Worm (Caenorhabditis elegans): ENCODE results near the gene ins-7.

The ins-7 gene

DNA sequence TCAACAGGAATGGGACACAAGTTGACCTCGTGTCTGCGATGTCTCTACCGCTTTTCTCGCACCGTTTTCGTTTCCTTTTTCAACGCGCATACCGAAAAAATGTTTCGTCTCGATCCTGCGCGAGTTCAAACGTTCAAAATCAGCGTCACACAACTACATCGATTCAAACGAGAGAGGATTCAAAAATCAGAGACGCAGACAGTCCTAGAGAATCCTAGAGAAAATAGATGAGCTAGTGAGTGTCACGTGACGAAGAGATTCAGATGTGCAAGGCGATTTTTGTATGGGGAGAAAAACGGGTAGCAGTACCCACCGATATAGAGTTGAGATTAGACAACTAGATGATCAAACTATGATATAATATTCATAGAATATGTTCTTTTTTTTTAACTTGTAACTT lies 12.7 kb downstream of the ins-7 start (continued):
- no peak for TF ChIP-seq let-607 (tag; optimal IDR thresholded peaks at IDR 0.05)
- 0 out of 2 replicates have a peak, but pooled peaks have one; percentile 4 for TF ChIP-seq egl-18 (GFP tag; IDR thresholded peaks at IDR 0.05)
- TF ChIP-seq B0019.2 (GFP tag; conservative IDR thresholded peaks at IDR 0.05): no peak
- no peak for TF ChIP-seq ztf-6 (GFP tag; IDR thresholded peaks at IDR 0.05)
- 0 out of 2 replicates have a peak, but pooled peaks have one; percentile 17 for TF ChIP-seq mcd-1 (GFP tag; IDR thresholded peaks at IDR 0.05)
- TF ChIP-seq chd-7 (tag; optimal IDR thresholded peaks at IDR 0.05): peak; percentile 55
- TF ChIP-seq K11D2.4 (GFP tag; IDR thresholded peaks at IDR 0.05): 0 out of 2 replicates have a peak, but pooled peaks have one; percentile 39
- no peak for TF ChIP-seq ama-1 (optimal IDR thresholded peaks at IDR 0.05)
- TF ChIP-seq ama-1 (GFP tag; optimal IDR thresholded peaks at IDR 0.05): no peak
- TF ChIP-seq ztf-25 (GFP tag; IDR thresholded peaks at IDR 0.05): no peak
- no peak for TF ChIP-seq nfya-1 (tag; optimal IDR thresholded peaks at IDR 0.05; ENCODE audit: borderline replicate concordance, insufficient read depth)
- TF ChIP-seq dox-1 (GFP tag; IDR thresholded peaks at IDR 0.05): no peak
- no peak for TF ChIP-seq xnd-1 (tag; optimal IDR thresholded peaks at IDR 0.05)

DNA sequence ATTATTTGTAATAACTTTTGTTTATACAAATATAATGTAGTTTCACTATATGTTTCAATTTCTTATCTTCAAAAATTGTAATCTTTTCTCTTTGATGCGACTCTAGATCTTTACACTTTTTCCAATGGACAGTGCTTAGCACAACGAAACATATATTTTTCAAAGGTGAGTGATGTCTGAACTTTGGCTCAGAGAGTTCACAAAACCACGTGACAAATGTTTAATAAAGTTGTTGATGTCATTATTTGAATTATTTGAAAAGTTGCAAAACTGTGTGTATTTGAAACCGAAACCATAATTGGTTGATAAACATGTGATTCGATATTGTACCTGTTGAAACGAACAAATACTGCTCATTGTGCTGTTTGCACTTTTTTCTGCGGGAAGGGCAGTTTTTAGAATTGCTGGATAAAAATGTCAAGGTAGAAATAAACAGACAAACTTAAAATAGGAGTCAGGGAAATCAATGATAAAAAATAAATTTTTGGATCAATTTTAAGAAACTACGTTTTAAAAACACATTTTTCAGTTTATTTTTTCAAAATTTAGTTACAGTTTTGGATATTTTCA lies 14.5 kb downstream of the ins-7 start:
- TF ChIP-seq nfyb-1 (GFP tag; IDR thresholded peaks at IDR 0.05) (no peak), dpff-1 (tag; optimal IDR thresholded peaks at IDR 0.05) (no peak), cebp-1 (GFP tag; IDR thresholded peaks at IDR 0.05) (no peak), cebp-1 (tag; optimal IDR thresholded peaks at IDR 0.05) (peak; percentile 18), nhr-80 (tag; optimal IDR thresholded peaks at IDR 0.05) (peak; percentile 46), lin-35 (GFP tag; optimal IDR thresholded peaks at IDR 0.05) (peak in 1 of 3 experiments; percentile 18), pha-4 (tag; optimal IDR thresholded peaks at IDR 0.05) (peak; percentile 79)

DNA sequence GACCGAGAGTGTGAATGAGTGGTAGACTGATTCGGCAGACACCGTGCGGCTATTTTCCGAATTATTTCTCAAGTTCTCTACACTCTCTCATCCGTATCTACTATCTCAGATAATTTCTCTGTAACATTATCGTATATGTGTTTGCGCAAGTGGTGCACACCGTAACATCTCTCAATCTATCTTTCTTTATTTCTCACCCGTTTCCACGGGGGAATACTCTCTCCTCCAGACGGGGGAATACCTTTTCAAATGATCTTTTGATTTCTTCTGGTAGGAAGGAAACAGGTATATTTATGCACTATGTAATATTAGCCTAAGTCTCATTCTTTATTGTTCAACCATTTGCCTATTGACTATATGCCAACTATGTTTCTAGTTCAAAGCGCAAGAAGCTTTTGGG lies 15.6 kb downstream of the ins-7 start:
- no peak for TF ChIP-seq attf-6 (GFP tag; IDR thresholded peaks at IDR 0.05)
- no peak for TF ChIP-seq unc-62 (GFP tag; optimal IDR thresholded peaks at IDR 0.05)
- TF ChIP-seq ztf-18 (tag; optimal IDR thresholded peaks at IDR 0.05): no peak
- TF ChIP-seq egl-44 (GFP tag; IDR thresholded peaks at IDR 0.05): no peak
- TF ChIP-seq ztf-6 (GFP tag; IDR thresholded peaks at IDR 0.05): no peak
- TF ChIP-seq F39B2.1 (GFP tag; IDR thresholded peaks at IDR 0.05): no peak
- no peak for TF ChIP-seq ets-4 (GFP tag; optimal IDR thresholded peaks at IDR 0.05)
- no peak for TF ChIP-seq fkh-3 (tag; optimal IDR thresholded peaks at IDR 0.05)
- TF ChIP-seq somi-1 (GFP tag; optimal IDR thresholded peaks at IDR 0.05): no peak
- no peak for TF ChIP-seq Y56A3A.18 (GFP tag; IDR thresholded peaks at IDR 0.05)
- no peak for TF ChIP-seq Y67H2A.10 (GFP tag; conservative IDR thresholded peaks at IDR 0.05)

DNA sequence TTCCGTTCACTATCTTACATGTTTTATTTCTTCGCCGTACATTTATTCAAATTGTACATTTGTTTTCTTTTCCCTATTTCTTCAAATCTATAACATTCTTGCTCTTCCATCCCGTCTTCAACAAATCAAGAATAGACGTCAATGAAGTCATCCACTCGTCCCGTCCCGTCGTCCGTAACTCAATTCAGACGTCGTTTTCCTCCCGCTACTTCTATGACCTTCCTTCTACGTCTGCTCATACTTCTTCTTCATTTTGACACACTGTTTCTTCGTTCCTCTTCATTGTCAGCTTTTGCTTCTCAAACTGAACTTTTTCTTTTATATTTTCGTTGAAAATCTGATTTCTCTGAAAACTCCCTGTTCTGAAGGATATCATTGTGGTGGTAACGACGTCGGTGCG lies 22.6 kb downstream of the ins-7 start:
- TF ChIP-seq madf-10 (tag; optimal IDR thresholded peaks at IDR 0.05) (no peak), F57C9.4 (tag; optimal IDR thresholded peaks at IDR 0.05) (no peak), lin-26 (GFP tag; IDR thresholded peaks at IDR 0.05) (no peak), Y53G8AR.9 (GFP tag; conservative IDR thresholded peaks at IDR 0.05) (no peak), F22D6.2 (tag; optimal IDR thresholded peaks at IDR 0.05) (no peak), unc-130 (GFP tag; optimal IDR thresholded peaks at IDR 0.05) (no peak), mel-28 (tag; optimal IDR thresholded peaks at IDR 0.05; ENCODE audit: borderline replicate concordance) (no peak), attf-3 (GFP tag; conservative IDR thresholded peaks at IDR 0.05) (no peak), T26A5.8 (tag; optimal IDR thresholded peaks at IDR 0.05) (no peak), let-607 (tag; optimal IDR thresholded peaks at IDR 0.05) (no peak), lin-54 (GFP tag; optimal IDR thresholded peaks at IDR 0.05) (no peak), ets-4 (GFP tag; optimal IDR thresholded peaks at IDR 0.05) (no peak), ztf-6 (GFP tag; IDR thresholded peaks at IDR 0.05) (no peak), snpc-1.1 (tag; optimal IDR thresholded peaks at IDR 0.05; ENCODE audit: insufficient read depth) (no peak), repo-1 (tag; optimal IDR thresholded peaks at IDR 0.05) (no peak)

Measured in whole organism, young adult.